Worm (Caenorhabditis elegans) whole organism, L4 larva: ENCODE data around the gene rad-54.L2.
A peak's percentile ranks its signal among the peaks of the same experiment; 100 is the strongest.

Source experiments
- D1046.2 ChIP-seq: fragments of 200-800 bp; sonication (Bioruptor generic); IDR thresholded peaks from 2 replicates; pipeline ENCODE4 v1.3.6; 2022; ENCODE audit warnings: missing genetic modification characterization, missing compliant biosample characterization
- F10B5.3 ChIP-seq: sonication (generic microtip); optimal IDR thresholded peaks from 2 replicates; lab custom pipeline; 2016; ENCODE audit warnings: mild to moderate bottlenecking, missing genetic modification characterization, missing compliant biosample characterization
- F37D6.2 ChIP-seq: sonication (generic microtip); optimal IDR thresholded peaks from 2 replicates; lab custom pipeline; 2016; ENCODE audit warnings: mild to moderate bottlenecking, missing genetic modification characterization, missing compliant biosample characterization
- F49E8.2 ChIP-seq: sonication (generic microtip); optimal IDR thresholded peaks from 2 replicates; lab custom pipeline; 2016; ENCODE audit warnings: missing compliant biosample characterization, mild to moderate bottlenecking, missing genetic modification characterization, borderline replicate concordance
- R02D3.7 ChIP-seq: fragments of 150-350 bp; sonication (generic microtip); optimal IDR thresholded peaks from 3 replicates; lab custom pipeline; 2014; ENCODE audit warnings: missing biosample characterization, missing genetic modification characterization
- T26A8.4 ChIP-seq: fragments of 200-800 bp; sonication (Bioruptor generic); IDR thresholded peaks from 2 replicates; pipeline ENCODE4 v1.3.6; 2022; ENCODE audit warnings: missing genetic modification characterization, missing compliant biosample characterization
- Y105C5A.15 ChIP-seq: fragments of 200-800 bp; sonication (Bioruptor generic); IDR thresholded peaks from 2 replicates; pipeline ENCODE4 v1.3.6; 2022; ENCODE audit warnings: missing genetic modification characterization, missing compliant biosample characterization
- Y5F2A.4 ChIP-seq: fragments of 200-800 bp; sonication (Bioruptor generic); optimal IDR thresholded peaks from 2 replicates; lab custom pipeline; 2018; ENCODE audit warnings: mild to moderate bottlenecking, missing genetic modification characterization, missing compliant biosample characterization
- ZK337.2 ChIP-seq: fragments of 200-800 bp; sonication (Bioruptor generic); IDR thresholded peaks from 2 replicates; pipeline ENCODE4 v1.3.6; 2022; ENCODE audit warnings: missing genetic modification reagents, missing genetic modification characterization, missing compliant biosample characterization
- aha-1 ChIP-seq: fragments of 150-350 bp; peaks from one replicate; lab custom pipeline; 2014; ENCODE audit warnings: missing biosample characterization, missing genetic modification characterization
- arid-1 ChIP-seq: fragments of 200-800 bp; sonication (Bioruptor generic); conservative IDR thresholded peaks from 2 replicates; pipeline ENCODE4 v1.3.6; 2022; ENCODE audit warnings: missing genetic modification reagents, missing genetic modification characterization, missing compliant biosample characterization
- attf-4 ChIP-seq: sonication (generic microtip); optimal IDR thresholded peaks from 3 replicates; lab custom pipeline; 2017; ENCODE audit warnings: missing biosample characterization, missing genetic modification characterization
- ceh-32 ChIP-seq: sonication (generic microtip); optimal IDR thresholded peaks from 2 replicates; lab custom pipeline; 2016; ENCODE audit warnings: mild to moderate bottlenecking, missing genetic modification characterization, missing compliant biosample characterization; ENCODE audit not compliant: poor library complexity
- ces-1 ChIP-seq: fragments of 150-350 bp; sonication (generic microtip); optimal IDR thresholded peaks from 4 replicates; lab custom pipeline; 2014; ENCODE audit warnings: missing biosample characterization, missing genetic modification reagents, missing genetic modification characterization
- ctbp-1 ChIP-seq: fragments of 200-800 bp; sonication (Bioruptor generic); IDR thresholded peaks from 2 replicates; pipeline ENCODE4 v1.3.6; 2022; ENCODE audit warnings: missing genetic modification reagents, missing genetic modification characterization, missing compliant biosample characterization
- daf-12 ChIP-seq: fragments of 150-350 bp; optimal IDR thresholded peaks from 2 replicates; lab custom pipeline; 2014; ENCODE audit warnings: missing biosample characterization, missing genetic modification reagents, missing genetic modification characterization
- daf-16 ChIP-seq, 3 experiments: sonication (generic microtip); optimal IDR thresholded peaks; 2 replicates each; lab custom pipeline; 2016 to 2017; ENCODE audit warnings: missing genetic modification characterization in 3 of 3, missing genetic modification reagents in 3 of 3, mild to moderate bottlenecking in 2 of 3, missing compliant biosample characterization in 2 of 3, missing biosample characterization in 1 of 3, moderate library complexity in 1 of 3
- daf-8 ChIP-seq: fragments of 200-800 bp; sonication (Bioruptor generic); IDR thresholded peaks from 2 replicates; pipeline ENCODE4 v1.3.6; 2022; ENCODE audit warnings: missing genetic modification characterization, missing compliant biosample characterization
- dmd-6 ChIP-seq: fragments of 200-800 bp; sonication (Bioruptor generic); IDR thresholded peaks from 2 replicates; pipeline ENCODE4 v1.3.6; 2022; ENCODE audit warnings: missing genetic modification reagents, missing genetic modification characterization, missing compliant biosample characterization
- dmd-8 ChIP-seq: fragments of 200-800 bp; sonication (Bioruptor generic); IDR thresholded peaks from 2 replicates; pipeline ENCODE4 v1.3.6; 2022; ENCODE audit warnings: missing genetic modification characterization, missing compliant biosample characterization
- dmd-9 ChIP-seq: fragments of 200-800 bp; sonication (Bioruptor generic); IDR thresholded peaks from 2 replicates; pipeline ENCODE4 v1.3.6; 2022; ENCODE audit warnings: missing genetic modification reagents, missing genetic modification characterization, missing compliant biosample characterization
- dpl-1 ChIP-seq: fragments of 150-350 bp; optimal IDR thresholded peaks from 2 replicates; lab custom pipeline; 2014; ENCODE audit warnings: missing biosample characterization, missing genetic modification reagents, missing genetic modification characterization
- duxl-1 ChIP-seq: sonication (generic microtip); optimal IDR thresholded peaks from 2 replicates; lab custom pipeline; 2016; ENCODE audit warnings: mild to moderate bottlenecking, missing genetic modification characterization, moderate library complexity, missing compliant biosample characterization; ENCODE audit not compliant: poor library complexity
- egl-43 ChIP-seq: fragments of 200-800 bp; sonication (Bioruptor generic); IDR thresholded peaks from 2 replicates; pipeline ENCODE4 v1.3.6; 2022; ENCODE audit warnings: missing genetic modification reagents, missing genetic modification characterization, missing compliant biosample characterization
- hlh-11 ChIP-seq: fragments of 200-800 bp; sonication (Bioruptor generic); optimal IDR thresholded peaks from 2 replicates; lab custom pipeline; 2018; ENCODE audit warnings: mild to moderate bottlenecking, missing genetic modification characterization, missing compliant biosample characterization
- hlh-30 ChIP-seq: sonication (generic microtip); optimal IDR thresholded peaks from 2 replicates; lab custom pipeline; 2017; ENCODE audit warnings: antibody characterized with exemption, mild to moderate bottlenecking, missing genetic modification characterization, missing compliant biosample characterization; ENCODE audit not compliant: insufficient read depth
- hmg-1.1 ChIP-seq: fragments of 200-800 bp; sonication (Bioruptor generic); IDR thresholded peaks from 2 replicates; pipeline ENCODE4 v1.3.6; 2022; ENCODE audit warnings: missing genetic modification reagents, missing genetic modification characterization, missing compliant biosample characterization
- lim-7 ChIP-seq: fragments of 200-800 bp; sonication (Bioruptor generic); IDR thresholded peaks from 2 replicates; pipeline ENCODE4 v1.3.6; 2022; ENCODE audit warnings: missing genetic modification characterization, missing compliant biosample characterization
- lin-1 ChIP-seq: fragments of 200-800 bp; sonication (Bioruptor generic); IDR thresholded peaks from 2 replicates; pipeline ENCODE4 v1.3.6; 2022; ENCODE audit warnings: missing genetic modification reagents, missing genetic modification characterization, missing compliant biosample characterization
- lin-39 ChIP-seq: fragments of 150-350 bp; optimal IDR thresholded peaks from 2 replicates; lab custom pipeline; 2014; ENCODE audit warnings: missing biosample characterization, missing genetic modification reagents, missing genetic modification characterization
- lir-3 ChIP-seq: sonication (generic microtip); optimal IDR thresholded peaks from 2 replicates; lab custom pipeline; 2016; ENCODE audit warnings: mild to moderate bottlenecking, missing genetic modification characterization, missing compliant biosample characterization
- madf-9 ChIP-seq: fragments of 200-800 bp; sonication (Bioruptor generic); conservative IDR thresholded peaks from 2 replicates; pipeline ENCODE4 v1.3.6; 2022; ENCODE audit warnings: missing genetic modification reagents, missing genetic modification characterization, missing compliant biosample characterization
- mdt-29 ChIP-seq: fragments of 200-800 bp; sonication (Bioruptor generic); IDR thresholded peaks from 2 replicates; pipeline ENCODE4 v1.3.6; 2022; ENCODE audit warnings: missing genetic modification reagents, missing genetic modification characterization, missing compliant biosample characterization
- mep-1 ChIP-seq: fragments of 150-350 bp; sonication (generic microtip); optimal IDR thresholded peaks from 3 replicates; lab custom pipeline; 2014; ENCODE audit warnings: missing biosample characterization, missing genetic modification characterization
- mes-2 ChIP-seq: sonication (generic microtip); optimal IDR thresholded peaks from 2 replicates; lab custom pipeline; 2016; ENCODE audit warnings: missing genotype, mild to moderate bottlenecking, missing genetic modification characterization, missing compliant biosample characterization; ENCODE audit not compliant: poor library complexity, severe bottlenecking
- nhr-10 ChIP-seq: fragments of 150-350 bp; optimal IDR thresholded peaks from 2 replicates; lab custom pipeline; 2014; ENCODE audit warnings: missing biosample characterization, missing genetic modification characterization
- nhr-111 ChIP-seq: fragments of 200-800 bp; sonication (Bioruptor generic); optimal IDR thresholded peaks from 2 replicates; lab custom pipeline; 2018; ENCODE audit warnings: mild to moderate bottlenecking, missing genetic modification characterization, missing compliant biosample characterization
- nhr-237 ChIP-seq: sonication (generic microtip); optimal IDR thresholded peaks from 2 replicates; lab custom pipeline; 2017; ENCODE audit warnings: missing biosample characterization, missing genetic modification characterization
- nhr-28 ChIP-seq: fragments of 150-350 bp; optimal IDR thresholded peaks from 2 replicates; lab custom pipeline; 2014; ENCODE audit warnings: missing biosample characterization, missing genetic modification characterization
- nhr-42 ChIP-seq: fragments of 200-800 bp; sonication (Bioruptor generic); IDR thresholded peaks from 2 replicates; pipeline ENCODE4 v1.3.6; 2022; ENCODE audit warnings: missing genetic modification characterization, missing compliant biosample characterization
- nhr-48 ChIP-seq: sonication (generic microtip); optimal IDR thresholded peaks from 2 replicates; lab custom pipeline; 2016; ENCODE audit warnings: mild to moderate bottlenecking, missing genetic modification characterization, missing compliant biosample characterization
- nhr-76 ChIP-seq: fragments of 150-350 bp; optimal IDR thresholded peaks from 2 replicates; lab custom pipeline; 2014; ENCODE audit warnings: missing biosample characterization, missing genetic modification characterization
- php-3 ChIP-seq: fragments of 200-800 bp; sonication (Bioruptor generic); IDR thresholded peaks from 2 replicates; pipeline ENCODE4 v1.3.6; 2022; ENCODE audit warnings: missing genetic modification reagents, missing genetic modification characterization, missing compliant biosample characterization
- rbr-2 ChIP-seq: sonication (generic microtip); optimal IDR thresholded peaks from 2 replicates; lab custom pipeline; 2016; ENCODE audit warnings: missing genotype, missing genetic modification characterization, missing compliant biosample characterization
- saeg-2 ChIP-seq: fragments of 200-800 bp; sonication (Bioruptor generic); IDR thresholded peaks from 2 replicates; pipeline ENCODE4 v1.3.6; 2022; ENCODE audit warnings: missing genetic modification reagents, missing genetic modification characterization, missing compliant biosample characterization
- snpc-1.2 ChIP-seq: fragments of 200-800 bp; sonication (Bioruptor generic); IDR thresholded peaks from 2 replicates; pipeline ENCODE4 v1.3.6; 2022; ENCODE audit warnings: missing genetic modification reagents, missing genetic modification characterization, missing compliant biosample characterization
- snpc-4 ChIP-seq: fragments of 150-350 bp; optimal IDR thresholded peaks from 2 replicates; lab custom pipeline; 2014; ENCODE audit warnings: missing biosample characterization, missing genetic modification characterization
- spr-3 ChIP-seq: fragments of 200-800 bp; sonication (Bioruptor generic); optimal IDR thresholded peaks from 2 replicates; lab custom pipeline; 2018; ENCODE audit warnings: mild to moderate bottlenecking, missing genetic modification characterization, missing compliant biosample characterization
- tag-97 ChIP-seq: fragments of 200-800 bp; sonication (Bioruptor generic); IDR thresholded peaks from 2 replicates; pipeline ENCODE4 v1.3.6; 2022; ENCODE audit warnings: missing genetic modification characterization, missing compliant biosample characterization
- unc-130 ChIP-seq: sonication (generic microtip); optimal IDR thresholded peaks from 2 replicates; lab custom pipeline; 2016; ENCODE audit warnings: missing genetic modification reagents, missing genetic modification characterization, missing compliant biosample characterization
- unc-39 ChIP-seq: sonication (generic microtip); optimal IDR thresholded peaks from 2 replicates; lab custom pipeline; 2017; ENCODE audit warnings: missing biosample characterization, missing genetic modification characterization

rad-54.L2 gene

ce11 chrIV:8927093-8927492 is 33.2 kb downstream of the rad-54.L2 start (continued):
- TF ChIP-seq snpc-1.2 = peak; percentile 88
- no peak for TF ChIP-seq nhr-76 (tag; lab: Kevin White, UChicago)
- peak; percentile 92 for TF ChIP-seq arid-1
- peak; percentile 56 for TF ChIP-seq F10B5.3 (tag; lab: Kevin White, UChicago)
- peak; percentile 91 for TF ChIP-seq T26A8.4 (GFP tag; lab: Robert Waterston, UW)
- peak; percentile 77; the same call in 1 of the 2 replicates for TF ChIP-seq nhr-42 (GFP tag; lab: Robert Waterston, UW)
- peak; percentile 66 for TF ChIP-seq lir-3
- TF ChIP-seq hlh-11 (tag; lab: Kevin White, UChicago) = peak; percentile 85
- TF ChIP-seq rbr-2 = peak; percentile 82
- peak; percentile 87 for TF ChIP-seq mep-1 (tag; lab: Kevin White, UChicago)
- no peak for TF ChIP-seq snpc-4 (tag; lab: Kevin White, UChicago)
- peak; percentile 77 for TF ChIP-seq nhr-48
- peak; percentile 83 for TF ChIP-seq spr-3 (GFP tag; lab: Kevin White, UChicago)
- TF ChIP-seq nhr-28 (tag; lab: Kevin White, UChicago) = peak; percentile 26
- TF ChIP-seq nhr-10 (tag; lab: Kevin White, UChicago) = no peak
- TF ChIP-seq madf-9 (GFP tag; lab: Robert Waterston, UW) = peak; percentile 92
- TF ChIP-seq aha-1 (tag; lab: Kevin White, UChicago) = peak; percentile 93
- TF ChIP-seq lin-1 = peak; percentile 85
- TF ChIP-seq attf-4 (tag; lab: Kevin White, UChicago) = no peak
- TF ChIP-seq dmd-6 = peak; percentile 69
- peak; percentile 89; the same call in 1 of the 2 replicates for TF ChIP-seq daf-8 (GFP tag; lab: Robert Waterston, UW)
- peak; percentile 82 for TF ChIP-seq duxl-1 (tag; lab: Kevin White, UChicago)
- TF ChIP-seq lin-39 (tag; lab: Kevin White, UChicago) = no peak
- TF ChIP-seq dmd-8 (GFP tag; lab: Robert Waterston, UW) = peak; percentile 98
- TF ChIP-seq ceh-32 (tag; lab: Kevin White, UChicago) = no peak
- no peak for TF ChIP-seq tag-97 (GFP tag; lab: Robert Waterston, UW)
- TF ChIP-seq mdt-29 (GFP tag; lab: Robert Waterston, UW) = 0 out of 2 replicates have a peak, but pooled peaks have one; percentile 41
- peak; percentile 80 for TF ChIP-seq ZK337.2 (GFP tag; lab: Robert Waterston, UW)
- peak; percentile 89 for TF ChIP-seq mes-2 (tag; lab: Kevin White, UChicago)
- TF ChIP-seq hlh-30 (tag; lab: Kevin White, UChicago) = peak; percentile 97
- peak; percentile 89 for TF ChIP-seq ctbp-1 (GFP tag; lab: Robert Waterston, UW)
- TF ChIP-seq R02D3.7 = peak; percentile 41
- TF ChIP-seq unc-130 (GFP tag; lab: Kevin White, UChicago) = peak; percentile 87
- TF ChIP-seq Y105C5A.15 (GFP tag; lab: Robert Waterston, UW) = 0 out of 2 replicates have a peak, but pooled peaks have one; percentile 41
- TF ChIP-seq saeg-2 (GFP tag; lab: Robert Waterston, UW) = peak; percentile 81
- TF ChIP-seq daf-16 (GFP tag; optimal IDR thresholded peaks at IDR 0.05; lab: Kevin White, UChicago) = peak; percentile 85 to 93
- TF ChIP-seq daf-16 (tag; optimal IDR thresholded peaks at IDR 0.05; lab: Kevin White, UChicago) = peak; percentile 75
- peak; percentile 66 for TF ChIP-seq dmd-9
- no peak for TF ChIP-seq daf-12 (tag; lab: Kevin White, UChicago)
- peak; percentile 83 for TF ChIP-seq Y5F2A.4
- peak; percentile 84 for TF ChIP-seq hmg-1.1 (GFP tag; lab: Robert Waterston, UW)
- peak; percentile 70 for TF ChIP-seq F49E8.2
- no peak for TF ChIP-seq ces-1
- TF ChIP-seq egl-43 (GFP tag; lab: Robert Waterston, UW) = peak; percentile 97
- peak; percentile 88 for TF ChIP-seq php-3 (GFP tag; lab: Robert Waterston, UW)
- TF ChIP-seq nhr-237 (tag; lab: Kevin White, UChicago) = no peak
- peak; percentile 92 for TF ChIP-seq nhr-111
- TF ChIP-seq dpl-1 (GFP tag; lab: Kevin White, UChicago) = peak; percentile 40
- TF ChIP-seq lim-7 = peak; percentile 98
- no peak for TF ChIP-seq D1046.2 (GFP tag; lab: Robert Waterston, UW)
- peak; percentile 59 for TF ChIP-seq F37D6.2
- TF ChIP-seq unc-39 (tag; lab: Kevin White, UChicago) = no peak
